Worm (Caenorhabditis elegans): ENCODE data around the gene T13C2.7.

Gene T13C2.7

ce11 chrII:6776418-6777034, 2.7 kb upstream of the T13C2.7 start, which contains the start of gene ssup-72 (continued):
- TF ChIP-seq ceh-63 (GFP tag; optimal IDR thresholded peaks at IDR 0.05), result no peak
- no peak for TF ChIP-seq alr-1 (tag; optimal IDR thresholded peaks at IDR 0.05; ENCODE audit: borderline replicate concordance)
- peak; percentile 25 for TF ChIP-seq blmp-1 (tag; optimal IDR thresholded peaks at IDR 0.05)
- TF ChIP-seq nhr-11 (tag; optimal IDR thresholded peaks at IDR 0.05), result no peak
- TF ChIP-seq nhr-76 (tag; optimal IDR thresholded peaks at IDR 0.05), result no peak
- peak; percentile 87 for TF ChIP-seq nhr-90 (tag; optimal IDR thresholded peaks at IDR 0.05; ENCODE audit: poor library complexity)
- peak; percentile 41 for TF ChIP-seq snpc-4 (tag; optimal IDR thresholded peaks at IDR 0.05)
- peak; percentile 52 for TF ChIP-seq lin-13 (GFP tag; optimal IDR thresholded peaks at IDR 0.05)
- TF ChIP-seq efl-1 (optimal IDR thresholded peaks at IDR 0.05), result peak; percentile 27 to 87
- TF ChIP-seq efl-1 (GFP tag; optimal IDR thresholded peaks at IDR 0.05 in 1 of 2), result peak; percentile 87 to 98
- TF ChIP-seq dsc-1 (tag; optimal IDR thresholded peaks at IDR 0.05), result peak; percentile 81
- peak; percentile 51; the same call in 1 of the 2 replicates for TF ChIP-seq grh-1 (GFP tag; IDR thresholded peaks at IDR 0.05)
- TF ChIP-seq egl-13 (tag; optimal IDR thresholded peaks at IDR 0.05), result peak; percentile 86
- no peak for TF ChIP-seq hpl-2 (GFP tag; optimal IDR thresholded peaks at IDR 0.05)
- no peak for TF ChIP-seq zag-1 (tag; optimal IDR thresholded peaks at IDR 0.05)
- no peak for TF ChIP-seq pqm-1 (tag; optimal IDR thresholded peaks at IDR 0.05)
- no peak for TF ChIP-seq mef-2 (tag; optimal IDR thresholded peaks at IDR 0.05)
- peak; percentile 80 for TF ChIP-seq swsn-7 (tag; optimal IDR thresholded peaks at IDR 0.05)
- TF ChIP-seq nhr-19 (GFP tag; conservative IDR thresholded peaks at IDR 0.05), result peak; percentile 79
- TF ChIP-seq sptf-1 (tag; optimal IDR thresholded peaks at IDR 0.05), result no peak
- no peak for TF ChIP-seq unc-62 (GFP tag; optimal IDR thresholded peaks at IDR 0.05)
- TF ChIP-seq mep-1 (tag; optimal IDR thresholded peaks at IDR 0.05), result peak; percentile 84
- TF ChIP-seq ets-5 (GFP tag; IDR thresholded peaks at IDR 0.05), result no peak
- peak; percentile 4 for TF ChIP-seq aly-2 (tag; optimal IDR thresholded peaks at IDR 0.05)
- TF ChIP-seq nhr-12 (tag; optimal IDR thresholded peaks at IDR 0.05), result no peak
- TF ChIP-seq fkh-4 (tag; optimal IDR thresholded peaks at IDR 0.05; ENCODE audit: borderline replicate concordance), result peak; percentile 86
- peak in 1 of 2 experiments; percentile 29 for TF ChIP-seq mdl-1 (tag; optimal IDR thresholded peaks at IDR 0.05)
- TF ChIP-seq sup-37 (GFP tag; optimal IDR thresholded peaks at IDR 0.05), result peak; percentile 45
- TF ChIP-seq fos-1 (tag; optimal IDR thresholded peaks at IDR 0.05), result no peak
- peak; percentile 80 to 90 (median 85) for TF ChIP-seq dpl-1 (GFP tag; optimal IDR thresholded peaks at IDR 0.05)
- no peak for TF ChIP-seq tlp-1 (tag; optimal IDR thresholded peaks at IDR 0.05)
- no peak for TF ChIP-seq F16B12.6 (tag; optimal IDR thresholded peaks at IDR 0.05)
- TF ChIP-seq nhr-85 (tag), result peak; percentile 92
- peak; percentile 90 for TF ChIP-seq nhr-71 (tag; optimal IDR thresholded peaks at IDR 0.05)
- TF ChIP-seq nhr-237 (tag; optimal IDR thresholded peaks at IDR 0.05), result no peak
- no peak for TF ChIP-seq C34B4.2 (tag; optimal IDR thresholded peaks at IDR 0.05)
- peak; percentile 6 for TF ChIP-seq efl-3 (GFP tag; optimal IDR thresholded peaks at IDR 0.05)
- TF ChIP-seq C04F5.9 (tag; optimal IDR thresholded peaks at IDR 0.05), result peak; percentile 54
- peak; percentile 77 to 79 for TF ChIP-seq lsy-2 (tag; optimal IDR thresholded peaks at IDR 0.05)
- TF ChIP-seq ceh-82 (tag; optimal IDR thresholded peaks at IDR 0.05), result peak; percentile 18 to 61 (median 24)
- TF ChIP-seq snu-23 (GFP tag; optimal IDR thresholded peaks at IDR 0.05), result peak; percentile 84
- TF ChIP-seq fkh-8 (tag; optimal IDR thresholded peaks at IDR 0.05), result peak; percentile 74
- TF ChIP-seq ama-1 (optimal IDR thresholded peaks at IDR 0.05), result no peak
- peak; percentile 76 for TF ChIP-seq unc-130 (tag; optimal IDR thresholded peaks at IDR 0.05)
- no peak for TF ChIP-seq unc-98 (GFP tag; IDR thresholded peaks at IDR 0.05)
- TF ChIP-seq zip-4 (GFP tag; optimal IDR thresholded peaks at IDR 0.05), result no peak
- no peak for TF ChIP-seq ceh-8 (GFP tag; optimal IDR thresholded peaks at IDR 0.05)
- TF ChIP-seq elt-3 (tag; optimal IDR thresholded peaks at IDR 0.05), result peak in 2 of 6 experiments; percentile 32 to 47
- peak; percentile 45 for TF ChIP-seq skn-1 (tag; optimal IDR thresholded peaks at IDR 0.05)
- TF ChIP-seq nhr-47 (tag; optimal IDR thresholded peaks at IDR 0.05), result peak; percentile 86
- peak; percentile 82 for TF ChIP-seq irx-1 (tag; optimal IDR thresholded peaks at IDR 0.05)
- TF ChIP-seq hlh-17 (GFP tag; optimal IDR thresholded peaks at IDR 0.05; ENCODE audit: borderline replicate concordance), result no peak
- TF ChIP-seq nhr-77 (tag; optimal IDR thresholded peaks at IDR 0.05), result peak; percentile 15

Measured in whole organism, L1 larva.